Worm (Caenorhabditis elegans) whole organism, L1 larva: Measurements from ENCODE around the gene galt-1.
A peak's percentile ranks its signal among the peaks of the same experiment; 100 is the strongest.

Source experiments
- C16A3.4 ChIP-seq: fragments of 150-350 bp; optimal IDR thresholded peaks from 2 replicates; lab custom pipeline; 2014; ENCODE audit warnings: missing biosample characterization, missing genetic modification characterization
- Y116A8C.19 ChIP-seq: sonication (generic microtip); optimal IDR thresholded peaks from 2 replicates; lab custom pipeline; 2016; ENCODE audit warnings: missing compliant biosample characterization, missing genetic modification characterization, borderline replicate concordance
- aha-1 ChIP-seq: fragments of 150-350 bp; optimal IDR thresholded peaks from 2 replicates; lab custom pipeline; 2014; ENCODE audit warnings: missing biosample characterization, missing genetic modification characterization
- alr-1 ChIP-seq: fragments of 200-800 bp; sonication (Bioruptor generic); optimal IDR thresholded peaks from 2 replicates; lab custom pipeline; 2018; ENCODE audit warnings: borderline replicate concordance, mild to moderate bottlenecking, missing genetic modification characterization, missing compliant biosample characterization
- ceh-88 ChIP-seq: fragments of 200-800 bp; sonication (Bioruptor generic); IDR thresholded peaks from 2 replicates; pipeline ENCODE4 v1.3.6; 2022; ENCODE audit warnings: missing genetic modification characterization, missing compliant biosample characterization
- efl-1 ChIP-seq, 4 experiments: fragments of 150-350 bp; optimal IDR thresholded peaks in 3 of 4; peaks in 1 of 4; 1 replicate in 1 of 4; 2 replicates in 3 of 4; lab custom pipeline; 2014; ENCODE audit warnings: missing biosample characterization in 2 of 4, missing genetic modification characterization in 2 of 4, missing genetic modification reagents in 2 of 4
- egl-27 ChIP-seq, 2 experiments: fragments of 150-350 bp in 1 of 2; sonication (generic microtip); optimal IDR thresholded peaks; 3 replicates each; lab custom pipeline; 2017 to 2018; ENCODE audit warnings: missing biosample characterization in 2 of 2, missing genetic modification characterization in 2 of 2, missing genetic modification reagents in 2 of 2
- elt-2 ChIP-seq: sonication (generic microtip); optimal IDR thresholded peaks from 2 replicates; lab custom pipeline; 2016; ENCODE audit warnings: missing genetic modification characterization, mild to moderate bottlenecking, inconsistent platforms, missing compliant biosample characterization, missing genetic modification reagents
- elt-3 ChIP-seq, 6 experiments: fragments of 150-350 bp in 1 of 6; sonication (generic microtip); optimal IDR thresholded peaks; 2 replicates each; lab custom pipeline; 2017 to 2018; ENCODE audit warnings: missing biosample characterization in 6 of 6, missing genetic modification characterization in 6 of 6, inconsistent platforms in 1 of 6
- fkh-8 ChIP-seq: sonication (generic microtip); optimal IDR thresholded peaks from 2 replicates; lab custom pipeline; 2016; ENCODE audit warnings: mild to moderate bottlenecking, missing genetic modification characterization, missing compliant biosample characterization
- grh-1 ChIP-seq: fragments of 200-800 bp; sonication (Bioruptor generic); IDR thresholded peaks from 2 replicates; pipeline ENCODE4 v1.3.6; 2022; ENCODE audit warnings: missing genetic modification reagents, missing genetic modification characterization, missing compliant biosample characterization
- hpl-2 ChIP-seq: fragments of 150-350 bp; optimal IDR thresholded peaks from 2 replicates; lab custom pipeline; 2014; ENCODE audit warnings: missing biosample characterization, missing genetic modification reagents, missing genetic modification characterization
- lin-13 ChIP-seq: fragments of 150-350 bp; optimal IDR thresholded peaks from 2 replicates; lab custom pipeline; 2014; ENCODE audit warnings: missing biosample characterization, missing genetic modification reagents, missing genetic modification characterization
- lin-14 ChIP-seq: fragments of 200-800 bp; sonication (Bioruptor generic); optimal IDR thresholded peaks from 2 replicates; lab custom pipeline; 2018; ENCODE audit warnings: mild to moderate bottlenecking, missing genetic modification characterization, moderate library complexity, missing compliant biosample characterization
- lin-35 ChIP-seq, 2 experiments: fragments of 150-350 bp; optimal IDR thresholded peaks; 2 replicates each; lab custom pipeline; 2014; ENCODE audit warnings: missing biosample characterization in 2 of 2, missing genetic modification characterization in 2 of 2, missing genetic modification reagents in 2 of 2
- lin-39 ChIP-seq: fragments of 150-350 bp; optimal IDR thresholded peaks from 2 replicates; lab custom pipeline; 2014; ENCODE audit warnings: missing biosample characterization, missing genetic modification reagents, missing genetic modification characterization
- lir-3 ChIP-seq: sonication (generic microtip); optimal IDR thresholded peaks from 2 replicates; lab custom pipeline; 2016; ENCODE audit warnings: mild to moderate bottlenecking, missing genetic modification characterization, moderate library complexity, missing compliant biosample characterization; ENCODE audit not compliant: poor library complexity
- nhr-237 ChIP-seq: fragments of 150-350 bp; optimal IDR thresholded peaks from 2 replicates; lab custom pipeline; 2014; ENCODE audit warnings: missing biosample characterization, missing genetic modification characterization
- nhr-76 ChIP-seq: sonication (generic microtip); optimal IDR thresholded peaks from 2 replicates; lab custom pipeline; 2017; ENCODE audit warnings: missing biosample characterization, missing genetic modification characterization
- nhr-77 ChIP-seq: fragments of 150-350 bp; optimal IDR thresholded peaks from 2 replicates; lab custom pipeline; 2014; ENCODE audit warnings: missing biosample characterization, missing genetic modification characterization
- nhr-90 ChIP-seq: sonication (generic microtip); optimal IDR thresholded peaks from 2 replicates; lab custom pipeline; 2016; ENCODE audit warnings: mild to moderate bottlenecking, missing genetic modification characterization, missing compliant biosample characterization; ENCODE audit not compliant: poor library complexity
- pax-3 ChIP-seq: fragments of 200-800 bp; sonication (Bioruptor generic); optimal IDR thresholded peaks from 2 replicates; lab custom pipeline; 2018; ENCODE audit warnings: mild to moderate bottlenecking, missing genetic modification characterization, moderate library complexity, missing compliant biosample characterization
- rnt-1 ChIP-seq: sonication (generic microtip); optimal IDR thresholded peaks from 2 replicates; lab custom pipeline; 2016; ENCODE audit warnings: mild to moderate bottlenecking, missing genetic modification characterization, moderate library complexity, missing compliant biosample characterization
- snpc-4 ChIP-seq: fragments of 150-350 bp; optimal IDR thresholded peaks from 2 replicates; lab custom pipeline; 2014; ENCODE audit warnings: missing biosample characterization, missing genetic modification characterization
- sptf-1 ChIP-seq: fragments of 150-350 bp; optimal IDR thresholded peaks from 2 replicates; lab custom pipeline; 2014; ENCODE audit warnings: missing biosample characterization, missing genetic modification characterization
- tlp-1 ChIP-seq: fragments of 150-350 bp; optimal IDR thresholded peaks from 2 replicates; lab custom pipeline; 2014; ENCODE audit warnings: missing biosample characterization, missing genetic modification characterization
- unc-30 ChIP-seq: sonication (generic microtip); optimal IDR thresholded peaks from 2 replicates; lab custom pipeline; 2017; ENCODE audit warnings: missing biosample characterization, missing genetic modification characterization
- unc-62 ChIP-seq: fragments of 150-350 bp; optimal IDR thresholded peaks from 2 replicates; lab custom pipeline; 2014; ENCODE audit warnings: missing biosample characterization, missing genetic modification reagents, missing genetic modification characterization
- unc-86 ChIP-seq: sonication (generic microtip); optimal IDR thresholded peaks from 2 replicates; lab custom pipeline; 2016; ENCODE audit warnings: missing genetic modification characterization, missing compliant biosample characterization
- unc-98 ChIP-seq: fragments of 200-800 bp; sonication (Bioruptor generic); IDR thresholded peaks from 2 replicates; pipeline ENCODE4 v1.3.6; 2022; ENCODE audit warnings: missing genetic modification characterization, missing compliant biosample characterization
- vab-15 ChIP-seq: sonication (generic microtip); optimal IDR thresholded peaks from 2 replicates; lab custom pipeline; 2017; ENCODE audit warnings: missing genotype, mild to moderate bottlenecking, missing genetic modification characterization, missing compliant biosample characterization
- zip-4 ChIP-seq: fragments of 200-800 bp; sonication (Bioruptor generic); optimal IDR thresholded peaks from 2 replicates; lab custom pipeline; 2018; ENCODE audit warnings: mild to moderate bottlenecking, missing genetic modification characterization, moderate library complexity, missing compliant biosample characterization
- ztf-11 ChIP-seq, 2 experiments: sonication (generic microtip); optimal IDR thresholded peaks; 2 replicates each; lab custom pipeline; 2016 to 2017; ENCODE audit warnings: missing genetic modification characterization in 2 of 2, missing biosample characterization in 1 of 2, missing compliant biosample characterization in 1 of 2
- ztf-4 ChIP-seq: fragments of 150-350 bp; optimal IDR thresholded peaks from 2 replicates; lab custom pipeline; 2014; ENCODE audit warnings: missing biosample characterization, missing genetic modification characterization

Gene galt-1

ce11 chrV:5930588-5930987 lies at the start of gene galt-1:
galt-1 (plus strand) TSS chrV:5930905.
- TF ChIP-seq efl-1 (optimal IDR thresholded peaks at IDR 0.05; lab: Kevin White, UChicago) (no peak), efl-1 (GFP tag; optimal IDR thresholded peaks at IDR 0.05 in 1 of 2; lab: Kevin White, UChicago) (no peak), elt-2 (tag; lab: Kevin White, UChicago) (peak; percentile 37), unc-98 (GFP tag; lab: Robert Waterston, UW) (no peak), lin-39 (no peak), lir-3 (no peak), pax-3 (tag; lab: Kevin White, UChicago) (no peak)

ce11 chrV:5882429-5882828 lies 48.3 kb upstream of the galt-1 start:
- TF ChIP-seq lin-35 (GFP tag; optimal IDR thresholded peaks at IDR 0.05; lab: Kevin White, UChicago), result no peak
- TF ChIP-seq elt-2 (tag; lab: Kevin White, UChicago), result peak; percentile 79
- TF ChIP-seq alr-1 (tag; lab: Kevin White, UChicago), result no peak
- TF ChIP-seq ztf-4 (tag; lab: Kevin White, UChicago), result no peak

ce11 chrV:5883735-5884134 lies 47.0 kb upstream of the galt-1 start, which contains the start of gene C04E6.8:
C04E6.8 (minus strand) TSS chrV:5883835.
- TF ChIP-seq elt-3 (tag; optimal IDR thresholded peaks at IDR 0.05; lab: Kevin White, UChicago), result no peak
- TF ChIP-seq nhr-77, result no peak
- TF ChIP-seq nhr-237 (tag; lab: Kevin White, UChicago), result no peak
- no peak for TF ChIP-seq lin-13 (GFP tag; lab: Kevin White, UChicago)
- TF ChIP-seq egl-27 (tag; optimal IDR thresholded peaks at IDR 0.05; lab: Kevin White, UChicago), result no peak
- no peak for TF ChIP-seq C16A3.4 (tag; lab: Kevin White, UChicago)
- TF ChIP-seq tlp-1 (tag; lab: Kevin White, UChicago), result no peak
- TF ChIP-seq aha-1 (tag; lab: Kevin White, UChicago), result no peak
- no peak for TF ChIP-seq Y116A8C.19 (tag; lab: Kevin White, UChicago)
- TF ChIP-seq lin-14 (GFP tag; lab: Kevin White, UChicago), result no peak
- no peak for TF ChIP-seq nhr-76 (tag; lab: Kevin White, UChicago)
- TF ChIP-seq ztf-11 (tag; optimal IDR thresholded peaks at IDR 0.05; lab: Kevin White, UChicago), result no peak
- no peak for TF ChIP-seq ceh-88 (GFP tag; lab: Robert Waterston, UW)
- TF ChIP-seq zip-4 (GFP tag; lab: Kevin White, UChicago), result no peak
- TF ChIP-seq snpc-4 (tag; lab: Kevin White, UChicago), result no peak
- TF ChIP-seq nhr-90, result no peak
- no peak for TF ChIP-seq vab-15 (tag; lab: Kevin White, UChicago)
- TF ChIP-seq, all 84 proteins: peak for 0

- TF ChIP-seq unc-98 (GFP tag; lab: Robert Waterston, UW) (no peak), sptf-1 (tag; lab: Kevin White, UChicago) (no peak), efl-1 (optimal IDR thresholded peaks at IDR 0.05; lab: Kevin White, UChicago) (no peak), efl-1 (GFP tag; optimal IDR thresholded peaks at IDR 0.05 in 1 of 2; lab: Kevin White, UChicago) (peak in 1 of 2 experiments; percentile 86), unc-86 (no peak), unc-62 (GFP tag; lab: Kevin White, UChicago) (no peak), elt-3 (tag; optimal IDR thresholded peaks at IDR 0.05; lab: Kevin White, UChicago) (no peak), hpl-2 (GFP tag; lab: Kevin White, UChicago) (no peak), unc-30 (tag; lab: Kevin White, UChicago) (no peak)
Observed at ce11 chrV:5888820-5889219, 41.9 kb upstream of the galt-1 start.

ce11 chrV:5891204-5891603 lies 39.5 kb upstream of the galt-1 start:
- TF ChIP-seq lir-3, result no peak
- no peak for TF ChIP-seq fkh-8 (tag; lab: Kevin White, UChicago)
- TF ChIP-seq unc-98 (GFP tag; lab: Robert Waterston, UW), result no peak
- peak; percentile 6 for TF ChIP-seq rnt-1 (tag; lab: Kevin White, UChicago)
- peak; percentile 67 for TF ChIP-seq lin-14 (GFP tag; lab: Kevin White, UChicago)
- TF ChIP-seq grh-1 (GFP tag; lab: Robert Waterston, UW), result no peak
